Worm (Caenorhabditis elegans): ENCODE data around the gene R06F6.8.

R06F6.8 gene

ce11 chrII:10766773-10767172, 53.0 kb downstream of the R06F6.8 start:
- TF ChIP-seq dmd-4 (tag; optimal IDR thresholded peaks at IDR 0.05), result no peak
- TF ChIP-seq skn-1 (tag; optimal IDR thresholded peaks at IDR 0.05), result no peak
- TF ChIP-seq nhr-11 (tag; optimal IDR thresholded peaks at IDR 0.05), result no peak
- no peak for TF ChIP-seq mbf-1 (tag; optimal IDR thresholded peaks at IDR 0.05)
- no peak for TF ChIP-seq lin-11 (tag; optimal IDR thresholded peaks at IDR 0.05)
- TF ChIP-seq blmp-1 (tag; optimal IDR thresholded peaks at IDR 0.05; ENCODE audit: insufficient read depth), result no peak
- no peak for TF ChIP-seq nhr-25 (tag; optimal IDR thresholded peaks at IDR 0.05)
- no peak for TF ChIP-seq egl-27 (tag; optimal IDR thresholded peaks at IDR 0.05)
- no peak for TF ChIP-seq sma-9 (GFP tag; optimal IDR thresholded peaks at IDR 0.05)
- no peak for TF ChIP-seq sma-9 (tag; optimal IDR thresholded peaks at IDR 0.05)
- no peak for TF ChIP-seq unc-39 (tag; optimal IDR thresholded peaks at IDR 0.05)
- TF ChIP-seq ztf-4 (tag; optimal IDR thresholded peaks at IDR 0.05), result no peak
- TF ChIP-seq nhr-21 (tag; optimal IDR thresholded peaks at IDR 0.05), result no peak
- TF ChIP-seq C34F6.9 (tag; optimal IDR thresholded peaks at IDR 0.05), result no peak
- no peak for TF ChIP-seq ceh-16 (tag; optimal IDR thresholded peaks at IDR 0.05)
- no peak for TF ChIP-seq ceh-82 (tag; optimal IDR thresholded peaks at IDR 0.05)
- TF ChIP-seq nhr-6 (tag; optimal IDR thresholded peaks at IDR 0.05), result no peak
- TF ChIP-seq elt-1 (tag; optimal IDR thresholded peaks at IDR 0.05), result no peak
- no peak for TF ChIP-seq aly-2 (tag; optimal IDR thresholded peaks at IDR 0.05)
- TF ChIP-seq crh-2 (tag; optimal IDR thresholded peaks at IDR 0.05), result no peak
- TF ChIP-seq ama-1 (optimal IDR thresholded peaks at IDR 0.05), result no peak

- TF ChIP-seq unc-55 (GFP tag; optimal IDR thresholded peaks at IDR 0.05) (no peak), elt-1 (tag; optimal IDR thresholded peaks at IDR 0.05) (no peak), nhr-23 (tag; optimal IDR thresholded peaks at IDR 0.05) (no peak), nhr-11 (tag; optimal IDR thresholded peaks at IDR 0.05) (no peak), alr-1 (tag; optimal IDR thresholded peaks at IDR 0.05) (no peak), peb-1 (tag; optimal IDR thresholded peaks at IDR 0.05) (no peak), nhr-12 (tag; optimal IDR thresholded peaks at IDR 0.05) (no peak), sma-9 (GFP tag; optimal IDR thresholded peaks at IDR 0.05) (no peak), sma-9 (tag; optimal IDR thresholded peaks at IDR 0.05) (no peak), aly-2 (tag; optimal IDR thresholded peaks at IDR 0.05) (no peak), dmd-4 (tag; optimal IDR thresholded peaks at IDR 0.05) (no peak), ceh-82 (tag; optimal IDR thresholded peaks at IDR 0.05) (no peak), nhr-6 (tag; optimal IDR thresholded peaks at IDR 0.05) (no peak), zag-1 (tag; optimal IDR thresholded peaks at IDR 0.05) (no peak), egl-27 (tag; optimal IDR thresholded peaks at IDR 0.05) (no peak), snpc-4 (tag; optimal IDR thresholded peaks at IDR 0.05) (no peak), R02D3.7 (tag; optimal IDR thresholded peaks at IDR 0.05) (no peak), gmeb-1 (tag; optimal IDR thresholded peaks at IDR 0.05) (no peak), nhr-237 (tag; optimal IDR thresholded peaks at IDR 0.05) (no peak), nhr-21 (tag; optimal IDR thresholded peaks at IDR 0.05) (no peak), ZK546.5 (tag; optimal IDR thresholded peaks at IDR 0.05) (no peak)
Observed at ce11 chrII:10765238-10765637, 54.5 kb downstream of the R06F6.8 start.

Data from whole organism, L2 larva.